Worm (Caenorhabditis elegans) whole organism, young adult: ENCODE measurements around the gene F02E11.3.

ENCODE experiments used
- bed-1 ChIP-seq: fragments of 200-800 bp; sonication (Bioruptor generic); IDR thresholded peaks from 2 replicates; pipeline ENCODE4 v1.3.6; 2022; ENCODE audit warnings: missing genetic modification reagents, missing genetic modification characterization, missing compliant biosample characterization
- gei-17 ChIP-seq: fragments of 200-800 bp; sonication (Bioruptor generic); optimal IDR thresholded peaks from 2 replicates; lab custom pipeline; 2018; ENCODE audit warnings: mild to moderate bottlenecking, missing genetic modification characterization, missing compliant biosample characterization

DNA sequence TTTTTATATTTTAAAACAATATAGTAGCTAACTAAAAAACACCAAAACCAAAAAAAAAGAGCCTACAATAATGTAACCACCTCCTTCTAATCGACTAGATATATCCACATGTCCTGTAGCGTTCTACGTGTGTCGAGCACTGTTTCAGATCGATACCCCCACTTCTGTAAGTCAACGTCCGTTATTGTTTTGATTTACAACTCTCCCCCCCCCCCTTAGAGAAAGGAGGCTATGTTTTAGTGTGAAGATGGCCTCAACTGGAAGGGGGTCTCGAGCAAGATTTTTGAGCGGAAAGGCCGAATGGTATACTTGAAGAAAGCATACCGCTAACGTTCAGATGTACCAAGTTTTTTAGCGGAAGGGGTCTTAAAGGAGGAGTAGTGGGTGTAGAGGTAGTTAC, 2.9 kb upstream of the F02E11.3 start, which contains the start of gene F02E11.4:
- TF ChIP-seq bed-1 (GFP tag; lab: Robert Waterston, UW) (no peak), gei-17 (GFP tag; lab: Kevin White, UChicago) (no peak)
